Fruit fly (Drosophila melanogaster) whole organism, wandering third instar larva: Measurements from ENCODE around the gene CG46397.

ENCODE experiments used
- CG9705 ChIP-seq: fragments of 200-800 bp; sonication (Bioruptor generic); optimal IDR thresholded peaks from 2 replicates; lab custom pipeline; 2018; ENCODE audit warnings: missing biosample characterization, mild to moderate bottlenecking, missing genetic modification characterization
- Dif ChIP-seq: fragments of 200-275, 200-300 bp; sonication (Bioruptor generic); optimal IDR thresholded peaks from 2 replicates; lab custom pipeline; 2018; ENCODE audit warnings: missing biosample characterization, missing genetic modification characterization; ENCODE audit not compliant: partially characterized antibody
- HLH106 ChIP-seq: fragments of 200-800 bp; optimal IDR thresholded peaks from 3 replicates; lab custom pipeline; 2019; ENCODE audit warnings: missing biosample characterization, mild to moderate bottlenecking, missing genetic modification characterization, moderate library complexity
- Jra ChIP-seq: sonication (Bioruptor generic); optimal IDR thresholded peaks from 2 replicates; lab custom pipeline; 2016; ENCODE audit warnings: missing biosample characterization, missing genetic modification characterization
- OdsH ChIP-seq: fragments of 200-800 bp; sonication (Bioruptor generic); optimal IDR thresholded peaks from 2 replicates; lab custom pipeline; 2016; ENCODE audit warnings: missing biosample characterization, mild to moderate bottlenecking, missing genetic modification characterization
- Sp1 ChIP-seq: fragments of 200-800 bp; sonication (Bioruptor generic); optimal IDR thresholded peaks from 3 replicates; lab custom pipeline; 2019; ENCODE audit warnings: missing biosample characterization, mild to moderate bottlenecking, missing genetic modification characterization, moderate library complexity

DNA sequence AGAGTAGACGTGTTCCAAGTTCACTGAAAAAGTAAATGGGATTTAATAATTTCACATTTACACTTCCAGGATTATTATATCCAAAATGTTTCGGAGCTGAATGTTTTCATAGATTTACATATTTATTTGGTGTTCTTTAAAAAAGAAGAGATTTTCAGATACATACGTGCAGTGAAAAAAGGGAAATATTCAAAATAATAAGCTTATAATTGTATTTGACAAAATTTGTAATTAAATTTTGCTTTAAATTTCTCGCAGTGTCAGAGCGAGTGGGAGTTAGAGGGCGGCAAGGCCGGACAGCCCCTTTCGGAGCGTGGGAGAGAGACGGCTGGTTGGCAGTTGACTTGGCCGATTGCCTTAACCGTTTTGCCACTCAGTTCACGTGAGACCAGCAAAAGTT lies 10.1 kb upstream of the CG46397 start, which contains the start of gene Tsp29Fb:
- TF ChIP-seq OdsH (GFP tag; lab: Kevin White, UChicago) (peak; percentile 84), Dif (peak; percentile 52), CG9705 (GFP tag; lab: Kevin White, UChicago) (peak; percentile 63), HLH106 (tag; lab: Kevin White, UChicago) (peak; percentile 88), Jra (GFP tag; lab: Kevin White, UChicago) (peak; percentile 28), Sp1 (GFP tag; lab: Kevin White, UChicago) (peak; percentile 87)
